Worm (Caenorhabditis elegans) whole organism, L4 larva: ENCODE measurements around the gene hlh-30.

Experiments used
- D1046.2 ChIP-seq: fragments of 200-800 bp; sonication (Bioruptor generic); IDR thresholded peaks from 2 replicates; pipeline ENCODE4 v1.3.6; 2022; ENCODE audit warnings: missing genetic modification characterization, missing compliant biosample characterization
- F10B5.3 ChIP-seq: sonication (generic microtip); optimal IDR thresholded peaks from 2 replicates; lab custom pipeline; 2016; ENCODE audit warnings: mild to moderate bottlenecking, missing genetic modification characterization, missing compliant biosample characterization
- F26F4.8 ChIP-seq: fragments of 200-800 bp; sonication (Bioruptor generic); conservative IDR thresholded peaks from 2 replicates; pipeline ENCODE4 v1.3.6; 2022; ENCODE audit warnings: missing genetic modification characterization, missing compliant biosample characterization
- F49E8.2 ChIP-seq: sonication (generic microtip); optimal IDR thresholded peaks from 2 replicates; lab custom pipeline; 2016; ENCODE audit warnings: missing compliant biosample characterization, mild to moderate bottlenecking, missing genetic modification characterization, borderline replicate concordance
- T20F7.1 ChIP-seq: fragments of 200-800 bp; sonication (Bioruptor generic); optimal IDR thresholded peaks from 2 replicates; lab custom pipeline; 2018; ENCODE audit warnings: mild to moderate bottlenecking, missing genetic modification characterization, missing compliant biosample characterization
- aha-1 ChIP-seq: fragments of 150-350 bp; peaks from one replicate; lab custom pipeline; 2014; ENCODE audit warnings: missing biosample characterization, missing genetic modification characterization
- aly-2 ChIP-seq: sonication (generic microtip); optimal IDR thresholded peaks from 2 replicates; lab custom pipeline; 2018; ENCODE audit warnings: missing biosample characterization, missing genetic modification characterization
- arid-1 ChIP-seq: fragments of 200-800 bp; sonication (Bioruptor generic); conservative IDR thresholded peaks from 2 replicates; pipeline ENCODE4 v1.3.6; 2022; ENCODE audit warnings: missing genetic modification reagents, missing genetic modification characterization, missing compliant biosample characterization
- ceh-20 ChIP-seq: fragments of 200-800 bp; sonication (Bioruptor generic); IDR thresholded peaks from 2 replicates; pipeline ENCODE4 v1.3.6; 2022; ENCODE audit warnings: missing genetic modification reagents, missing genetic modification characterization, missing compliant biosample characterization
- ceh-28 ChIP-seq: fragments of 150-350 bp; optimal IDR thresholded peaks from 2 replicates; lab custom pipeline; 2014; ENCODE audit warnings: missing biosample characterization, missing genetic modification reagents, missing genetic modification characterization
- ceh-32 ChIP-seq: sonication (generic microtip); optimal IDR thresholded peaks from 2 replicates; lab custom pipeline; 2016; ENCODE audit warnings: mild to moderate bottlenecking, missing genetic modification characterization, missing compliant biosample characterization; ENCODE audit not compliant: poor library complexity
- ceh-82 ChIP-seq: sonication (generic microtip); optimal IDR thresholded peaks from 2 replicates; lab custom pipeline; 2017; ENCODE audit warnings: missing biosample characterization, missing genetic modification characterization
- daf-16 ChIP-seq, 3 experiments: sonication (generic microtip); optimal IDR thresholded peaks; 2 replicates each; lab custom pipeline; 2016 to 2017; ENCODE audit warnings: missing genetic modification characterization in 3 of 3, missing genetic modification reagents in 3 of 3, mild to moderate bottlenecking in 2 of 3, missing compliant biosample characterization in 2 of 3, missing biosample characterization in 1 of 3, moderate library complexity in 1 of 3
- daf-19 ChIP-seq: fragments of 200-800 bp; sonication (Bioruptor generic); conservative IDR thresholded peaks from 2 replicates; pipeline ENCODE4 v1.3.6; 2022; ENCODE audit warnings: missing genetic modification characterization, missing compliant biosample characterization
- dmd-6 ChIP-seq: fragments of 200-800 bp; sonication (Bioruptor generic); IDR thresholded peaks from 2 replicates; pipeline ENCODE4 v1.3.6; 2022; ENCODE audit warnings: missing genetic modification reagents, missing genetic modification characterization, missing compliant biosample characterization
- dmd-8 ChIP-seq: fragments of 200-800 bp; sonication (Bioruptor generic); IDR thresholded peaks from 2 replicates; pipeline ENCODE4 v1.3.6; 2022; ENCODE audit warnings: missing genetic modification characterization, missing compliant biosample characterization
- dpl-1 ChIP-seq: fragments of 150-350 bp; optimal IDR thresholded peaks from 2 replicates; lab custom pipeline; 2014; ENCODE audit warnings: missing biosample characterization, missing genetic modification reagents, missing genetic modification characterization
- egl-43 ChIP-seq: fragments of 200-800 bp; sonication (Bioruptor generic); IDR thresholded peaks from 2 replicates; pipeline ENCODE4 v1.3.6; 2022; ENCODE audit warnings: missing genetic modification reagents, missing genetic modification characterization, missing compliant biosample characterization
- hlh-11 ChIP-seq: fragments of 200-800 bp; sonication (Bioruptor generic); optimal IDR thresholded peaks from 2 replicates; lab custom pipeline; 2018; ENCODE audit warnings: mild to moderate bottlenecking, missing genetic modification characterization, missing compliant biosample characterization
- jun-1 ChIP-seq: fragments of 150-350 bp; optimal IDR thresholded peaks from 2 replicates; lab custom pipeline; 2014; ENCODE audit warnings: missing biosample characterization, missing genetic modification reagents, missing genetic modification characterization
- lin-1 ChIP-seq: fragments of 200-800 bp; sonication (Bioruptor generic); IDR thresholded peaks from 2 replicates; pipeline ENCODE4 v1.3.6; 2022; ENCODE audit warnings: missing genetic modification reagents, missing genetic modification characterization, missing compliant biosample characterization
- lin-15B ChIP-seq: fragments of 150-350 bp; sonication (generic microtip); optimal IDR thresholded peaks from 3 replicates; lab custom pipeline; 2014; ENCODE audit warnings: missing biosample characterization, missing genetic modification characterization
- lin-38 ChIP-seq: fragments of 200-800 bp; sonication (Bioruptor generic); IDR thresholded peaks from 2 replicates; pipeline ENCODE4 v1.3.6; 2022; ENCODE audit warnings: missing genetic modification reagents, missing genetic modification characterization, missing compliant biosample characterization
- lir-3 ChIP-seq: sonication (generic microtip); optimal IDR thresholded peaks from 2 replicates; lab custom pipeline; 2016; ENCODE audit warnings: mild to moderate bottlenecking, missing genetic modification characterization, missing compliant biosample characterization
- mes-2 ChIP-seq: sonication (generic microtip); optimal IDR thresholded peaks from 2 replicates; lab custom pipeline; 2016; ENCODE audit warnings: missing genotype, mild to moderate bottlenecking, missing genetic modification characterization, missing compliant biosample characterization; ENCODE audit not compliant: poor library complexity, severe bottlenecking
- mxl-2 ChIP-seq: fragments of 200-800 bp; sonication (Bioruptor generic); conservative IDR thresholded peaks from 2 replicates; pipeline ENCODE4 v1.3.6; 2022; ENCODE audit warnings: missing genetic modification reagents, missing genetic modification characterization, missing compliant biosample characterization
- nhr-102 ChIP-seq: sonication (generic microtip); optimal IDR thresholded peaks from 2 replicates; lab custom pipeline; 2016; ENCODE audit warnings: mild to moderate bottlenecking, missing genetic modification characterization, moderate library complexity, missing compliant biosample characterization
- nhr-11 ChIP-seq: fragments of 150-350 bp; optimal IDR thresholded peaks from 2 replicates; lab custom pipeline; 2014; ENCODE audit warnings: missing biosample characterization, missing genetic modification characterization
- nhr-111 ChIP-seq: fragments of 200-800 bp; sonication (Bioruptor generic); optimal IDR thresholded peaks from 2 replicates; lab custom pipeline; 2018; ENCODE audit warnings: mild to moderate bottlenecking, missing genetic modification characterization, missing compliant biosample characterization
- nhr-28 ChIP-seq: fragments of 150-350 bp; optimal IDR thresholded peaks from 2 replicates; lab custom pipeline; 2014; ENCODE audit warnings: missing biosample characterization, missing genetic modification characterization
- nhr-42 ChIP-seq: fragments of 200-800 bp; sonication (Bioruptor generic); IDR thresholded peaks from 2 replicates; pipeline ENCODE4 v1.3.6; 2022; ENCODE audit warnings: missing genetic modification characterization, missing compliant biosample characterization
- spr-1 ChIP-seq: sonication (generic microtip); optimal IDR thresholded peaks from 2 replicates; lab custom pipeline; 2016; ENCODE audit warnings: mild to moderate bottlenecking, missing genetic modification characterization, missing compliant biosample characterization
- spr-3 ChIP-seq: fragments of 200-800 bp; sonication (Bioruptor generic); optimal IDR thresholded peaks from 2 replicates; lab custom pipeline; 2018; ENCODE audit warnings: mild to moderate bottlenecking, missing genetic modification characterization, missing compliant biosample characterization
- tag-97 ChIP-seq: fragments of 200-800 bp; sonication (Bioruptor generic); IDR thresholded peaks from 2 replicates; pipeline ENCODE4 v1.3.6; 2022; ENCODE audit warnings: missing genetic modification characterization, missing compliant biosample characterization
- tra-1 ChIP-seq: fragments of 200-800 bp; sonication (Bioruptor generic); IDR thresholded peaks from 2 replicates; pipeline ENCODE4 v1.3.6; 2022; ENCODE audit warnings: missing genetic modification reagents, missing genetic modification characterization, missing compliant biosample characterization
- unc-130 ChIP-seq: sonication (generic microtip); optimal IDR thresholded peaks from 2 replicates; lab custom pipeline; 2016; ENCODE audit warnings: missing genetic modification reagents, missing genetic modification characterization, missing compliant biosample characterization
- unc-39 ChIP-seq: sonication (generic microtip); optimal IDR thresholded peaks from 2 replicates; lab custom pipeline; 2017; ENCODE audit warnings: missing biosample characterization, missing genetic modification characterization
- unc-62 ChIP-seq, 3 experiments: fragments of 150-350 bp in 1 of 3; sonication (generic microtip); optimal IDR thresholded peaks in 2 of 3; peaks in 1 of 3; 1 replicate in 1 of 3; 2 replicates in 2 of 3; lab custom pipeline; 2014 to 2017; ENCODE audit warnings: missing biosample characterization in 3 of 3, missing genetic modification characterization in 3 of 3, missing genetic modification reagents in 3 of 3, missing genotype in 1 of 3
- ztf-11 ChIP-seq: fragments of 150-350 bp; optimal IDR thresholded peaks from 2 replicates; lab custom pipeline; 2014; ENCODE audit warnings: missing biosample characterization, missing genetic modification characterization
- ztf-7 ChIP-seq: fragments of 150-350 bp; optimal IDR thresholded peaks from 2 replicates; lab custom pipeline; 2014; ENCODE audit warnings: missing biosample characterization, missing genetic modification characterization

hlh-30 gene

ce11 chrIV:4021847-4022780 is 12.6 kb downstream of the hlh-30 start (continued):
- no peak for TF ChIP-seq dpl-1 (GFP tag; lab: Kevin White, UChicago)
- TF ChIP-seq egl-43 (GFP tag; lab: Robert Waterston, UW), result no peak
- no peak for TF ChIP-seq tag-97 (GFP tag; lab: Robert Waterston, UW)
- TF ChIP-seq ztf-7 (tag; lab: Kevin White, UChicago), result no peak
- peak in 1 of 2 experiments; percentile 87 for TF ChIP-seq daf-16 (GFP tag; optimal IDR thresholded peaks at IDR 0.05; lab: Kevin White, UChicago)
- peak; percentile 79 for TF ChIP-seq daf-16 (tag; optimal IDR thresholded peaks at IDR 0.05; lab: Kevin White, UChicago)
- no peak for TF ChIP-seq lin-38 (GFP tag; lab: Robert Waterston, UW)
- TF ChIP-seq spr-1 (tag; lab: Kevin White, UChicago), result no peak
- peak; percentile 71 for TF ChIP-seq nhr-28 (tag; lab: Kevin White, UChicago)
- no peak for TF ChIP-seq T20F7.1 (GFP tag; lab: Kevin White, UChicago)
- no peak for TF ChIP-seq D1046.2 (GFP tag; lab: Robert Waterston, UW)
- no peak for TF ChIP-seq nhr-42
- no peak for TF ChIP-seq lin-1 (GFP tag; lab: Robert Waterston, UW)
- no peak for TF ChIP-seq lin-15B (tag; lab: Kevin White, UChicago)
- TF ChIP-seq jun-1, result no peak
- no peak for TF ChIP-seq lir-3
- TF ChIP-seq ztf-11 (tag; lab: Kevin White, UChicago), result no peak
- no peak for TF ChIP-seq daf-19
- TF ChIP-seq spr-3 (GFP tag; lab: Kevin White, UChicago), result no peak
- TF ChIP-seq unc-130, result no peak
- TF ChIP-seq unc-39 (tag; lab: Kevin White, UChicago), result no peak
- peak; percentile 44 for TF ChIP-seq dmd-6
- TF ChIP-seq tra-1 (GFP tag; lab: Robert Waterston, UW), result no peak
- TF ChIP-seq mxl-2 (GFP tag; lab: Robert Waterston, UW), result no peak
- TF ChIP-seq ceh-32 (tag; lab: Kevin White, UChicago), result no peak
- peak; percentile 50 for TF ChIP-seq aha-1
- TF ChIP-seq nhr-102 (tag; lab: Kevin White, UChicago), result no peak
- no peak for TF ChIP-seq dmd-8
- no peak for TF ChIP-seq F10B5.3
- no peak for TF ChIP-seq ceh-82
- peak; percentile 5 for TF ChIP-seq ceh-28 (tag; lab: Kevin White, UChicago)
- no peak for TF ChIP-seq arid-1 (GFP tag; lab: Robert Waterston, UW)
- TF ChIP-seq hlh-11, result peak; percentile 33
- TF ChIP-seq ceh-20 (GFP tag; lab: Robert Waterston, UW), result peak; percentile 68; the same call in 1 of the 2 replicates
- TF ChIP-seq aly-2, result no peak
- no peak for TF ChIP-seq F49E8.2
- peak; percentile 11 for TF ChIP-seq mes-2 (tag; lab: Kevin White, UChicago)
- no peak for TF ChIP-seq F26F4.8 (GFP tag; lab: Robert Waterston, UW)
- no peak for TF ChIP-seq nhr-111 (GFP tag; lab: Kevin White, UChicago)
- TF ChIP-seq unc-62 (GFP tag; optimal IDR thresholded peaks at IDR 0.05 in 1 of 2; lab: Kevin White, UChicago), result peak in 1 of 2 experiments; percentile 81
- TF ChIP-seq unc-62 (tag; optimal IDR thresholded peaks at IDR 0.05; lab: Kevin White, UChicago), result no peak
- TF ChIP-seq nhr-11 (tag; lab: Kevin White, UChicago), result peak; percentile 57
